Fruit fly (Drosophila melanogaster): ENCODE measurements around the gene Dad1.

dm6 chr2L:8362955-8363285, 21.0 kb downstream of the Dad1 start:
- TF ChIP-seq CG8478 (optimal IDR thresholded peaks at IDR 0.05) (no peak), psq (optimal IDR thresholded peaks at IDR 0.05) (no peak)
